Worm (Caenorhabditis elegans): ENCODE results near the gene R12C12.6.
"Not testable (repeated sequence)": the region's sequence is repeated elsewhere in the genome, so short reads cannot be mapped to it uniquely, and the experiment has no call there.

Gene R12C12.6

ce11 chrII:6014057-6014456 lies 33.6 kb downstream of the R12C12.6 start, which contains the start of gene ZK84.2:
Gene ZK84.2 (plus strand): TSS chrII:6014357.
- TF ChIP-seq aly-2, hmg-11, pha-4 (tag; optimal IDR thresholded peaks at IDR 0.05): not testable (repeated sequence)

ce11 chrII:6010544-6010943 lies 37.1 kb downstream of the R12C12.6 start, which contains the start of gene ins-20:
Gene ins-20 (plus strand): TSS chrII:6010844.
- TF ChIP-seq pqm-1 (tag; optimal IDR thresholded peaks at IDR 0.05) (no peak), eor-1 (tag; optimal IDR thresholded peaks at IDR 0.05) (no peak), egl-5 (tag; optimal IDR thresholded peaks at IDR 0.05) (no peak), nhr-28 (tag; optimal IDR thresholded peaks at IDR 0.05) (no peak), ceh-82 (tag; optimal IDR thresholded peaks at IDR 0.05) (no peak), fos-1 (tag; optimal IDR thresholded peaks at IDR 0.05) (no peak), daf-12 (tag; optimal IDR thresholded peaks at IDR 0.05) (no peak), nhr-76 (tag; optimal IDR thresholded peaks at IDR 0.05) (no peak)

ce11 chrII:6008887-6009286 lies 38.8 kb downstream of the R12C12.6 start, which contains the start of gene ZK84.4:
Gene ZK84.4 (minus strand): TSS chrII:6008987.
- not testable (repeated sequence) for TF ChIP-seq jun-1, tbx-2, unc-39 (tag; optimal IDR thresholded peaks at IDR 0.05)

- TF ChIP-seq ztf-11 (tag; optimal IDR thresholded peaks at IDR 0.05): no peak
- TF ChIP-seq ZK546.5 (tag; optimal IDR thresholded peaks at IDR 0.05): no peak
- TF ChIP-seq nhr-76 (tag; optimal IDR thresholded peaks at IDR 0.05): no peak
- TF ChIP-seq nhr-28 (tag; optimal IDR thresholded peaks at IDR 0.05): no peak
- no peak for TF ChIP-seq pha-4 (tag; optimal IDR thresholded peaks at IDR 0.05)
- TF ChIP-seq ceh-28 (tag; optimal IDR thresholded peaks at IDR 0.05): no peak
- no peak for TF ChIP-seq pqm-1 (tag; optimal IDR thresholded peaks at IDR 0.05)
- no peak for TF ChIP-seq fkh-10 (GFP tag; optimal IDR thresholded peaks at IDR 0.05)
Observed at ce11 chrII:6001004-6001403, 46.7 kb downstream of the R12C12.6 start.

ce11 chrII:6000136-6000535 lies 47.5 kb downstream of the R12C12.6 start, which contains the start of gene ins-6:
Gene ins-6 (plus strand): TSS chrII:6000436.
- TF ChIP-seq R02D3.7 (tag; optimal IDR thresholded peaks at IDR 0.05): no peak
- no peak for TF ChIP-seq nhr-11 (tag; optimal IDR thresholded peaks at IDR 0.05)
- no peak for TF ChIP-seq nhr-76 (tag; optimal IDR thresholded peaks at IDR 0.05)
- TF ChIP-seq hmg-11 (tag; optimal IDR thresholded peaks at IDR 0.05): no peak
- TF ChIP-seq daf-12 (tag; optimal IDR thresholded peaks at IDR 0.05): no peak

ce11 chrII:5997257-5997656 lies 50.4 kb downstream of the R12C12.6 start, which contains the start of gene ins-5:
Gene ins-5 (plus strand): TSS chrII:5997557.
- TF ChIP-seq ZK546.5 (tag; optimal IDR thresholded peaks at IDR 0.05) (no peak), daf-12 (tag; optimal IDR thresholded peaks at IDR 0.05) (no peak), nhr-11 (tag; optimal IDR thresholded peaks at IDR 0.05) (no peak), lsy-12 (tag; optimal IDR thresholded peaks at IDR 0.05) (no peak), lin-15B (tag; optimal IDR thresholded peaks at IDR 0.05) (no peak), fos-1 (tag; optimal IDR thresholded peaks at IDR 0.05) (no peak), fkh-2 (tag; optimal IDR thresholded peaks at IDR 0.05) (no peak), unc-62 (GFP tag; optimal IDR thresholded peaks at IDR 0.05) (no peak), hmg-11 (tag; optimal IDR thresholded peaks at IDR 0.05) (no peak), nhr-23 (tag; optimal IDR thresholded peaks at IDR 0.05) (no peak), egl-5 (tag; optimal IDR thresholded peaks at IDR 0.05) (no peak), egl-27 (tag; optimal IDR thresholded peaks at IDR 0.05) (no peak), nhr-43 (tag; optimal IDR thresholded peaks at IDR 0.05; ENCODE audit: poor library complexity, severe bottlenecking) (no peak), fkh-10 (GFP tag; optimal IDR thresholded peaks at IDR 0.05) (no peak), ceh-9 (tag; optimal IDR thresholded peaks at IDR 0.05) (no peak)
